Fruit fly (Drosophila melanogaster) whole organism, adult: ENCODE measurements around the gene CG7565.

Experiments
- CG11617 ChIP-seq: fragments of 200-800 bp; sonication (Bioruptor generic); optimal IDR thresholded peaks from 2 replicates; lab custom pipeline; 2017; ENCODE audit warnings: mild to moderate bottlenecking, missing biosample characterization, missing genetic modification reagents, missing genetic modification characterization
- CG12768 ChIP-seq: fragments of 200-800 bp; sonication (Bioruptor generic); optimal IDR thresholded peaks from 2 replicates; lab custom pipeline; 2017; ENCODE audit warnings: missing biosample characterization, missing genetic modification characterization, mild to moderate bottlenecking, moderate library complexity, missing genetic modification reagents
- CG14711 ChIP-seq: fragments of 200-800 bp; sonication (Bioruptor generic); optimal IDR thresholded peaks from 2 replicates; lab custom pipeline; 2018; ENCODE audit warnings: missing biosample characterization, mild to moderate bottlenecking, missing genetic modification characterization, moderate library complexity
- CG1620 ChIP-seq: fragments of 200-800 bp; sonication (Bioruptor generic); optimal IDR thresholded peaks from 2 replicates; lab custom pipeline; 2016; ENCODE audit warnings: missing biosample characterization, missing genetic modification characterization
- CG33017 ChIP-seq: fragments of 200-800 bp; sonication (Bioruptor generic); optimal IDR thresholded peaks from 2 replicates; lab custom pipeline; 2018; ENCODE audit warnings: missing biosample characterization, mild to moderate bottlenecking, missing genetic modification characterization, moderate library complexity
- CG5204 ChIP-seq: fragments of 200-800 bp; sonication (Bioruptor generic); optimal IDR thresholded peaks from 2 replicates; lab custom pipeline; 2016; ENCODE audit warnings: missing biosample characterization, missing genetic modification characterization
- CG7045 ChIP-seq: fragments of 200-800 bp; sonication (Bioruptor generic); optimal IDR thresholded peaks from 2 replicates; lab custom pipeline; 2017; ENCODE audit warnings: missing biosample characterization, mild to moderate bottlenecking, missing genetic modification characterization
- CG7101 ChIP-seq: fragments of 200-800 bp; sonication (Bioruptor generic); optimal IDR thresholded peaks from 2 replicates; lab custom pipeline; 2018; ENCODE audit warnings: missing biosample characterization, mild to moderate bottlenecking, missing genetic modification characterization, moderate library complexity
- Clk ChIP-seq: fragments of 200-800 bp; sonication (Bioruptor generic); optimal IDR thresholded peaks from 2 replicates; lab custom pipeline; 2017; ENCODE audit warnings: missing biosample characterization, missing genetic modification characterization
- Crg-1 ChIP-seq: fragments of 200-800 bp; sonication (Bioruptor generic); optimal IDR thresholded peaks from 2 replicates; lab custom pipeline; 2016; ENCODE audit warnings: missing biosample characterization, missing genetic modification characterization
- Hr96 ChIP-seq: fragments of 200-800 bp; sonication (Bioruptor generic); optimal IDR thresholded peaks from 2 replicates; lab custom pipeline; 2016; ENCODE audit warnings: missing biosample characterization, missing genetic modification characterization
- Mnt ChIP-seq: fragments of 200-800 bp; sonication (Bioruptor generic); optimal IDR thresholded peaks from 2 replicates; lab custom pipeline; 2016; ENCODE audit warnings: missing biosample characterization, mild to moderate bottlenecking, missing genetic modification characterization
- bab1 ChIP-seq: fragments of 200-800 bp; sonication (Bioruptor generic); optimal IDR thresholded peaks from 3 replicates; lab custom pipeline; 2019; ENCODE audit warnings: missing biosample characterization, mild to moderate bottlenecking, missing genetic modification characterization, moderate library complexity
- cic ChIP-seq: fragments of 200-800 bp; sonication (Bioruptor generic); optimal IDR thresholded peaks from 2 replicates; lab custom pipeline; 2017; ENCODE audit warnings: missing biosample characterization, mild to moderate bottlenecking, missing genetic modification characterization, moderate library complexity
- cnc ChIP-seq, 2 experiments: fragments of >200 bp; optimal IDR thresholded peaks; 2 replicates each; lab custom pipeline; 2017
- kay ChIP-seq: fragments of 200-800 bp; sonication (Bioruptor generic); peaks from one replicate; lab custom pipeline; 2016; ENCODE audit warnings: missing biosample characterization, missing genetic modification characterization, borderline replicate concordance
- ovo ChIP-seq: fragments of 200-800 bp; sonication (Bioruptor generic); optimal IDR thresholded peaks from 2 replicates; lab custom pipeline; 2016; ENCODE audit warnings: missing biosample characterization, missing genetic modification characterization
- pad ChIP-seq: fragments of 200-800 bp; sonication (Bioruptor generic); optimal IDR thresholded peaks from 3 replicates; lab custom pipeline; 2017; ENCODE audit warnings: missing biosample characterization, missing genetic modification characterization, mild to moderate bottlenecking, moderate library complexity, missing genetic modification reagents
- tj ChIP-seq: fragments of 200-800 bp; sonication (Bioruptor generic); optimal IDR thresholded peaks from 3 replicates; lab custom pipeline; 2017; ENCODE audit warnings: missing biosample characterization, mild to moderate bottlenecking, missing genetic modification characterization, moderate library complexity
- toe ChIP-seq: fragments of 200-800 bp; sonication (Bioruptor generic); optimal IDR thresholded peaks from 2 replicates; lab custom pipeline; 2016; ENCODE audit warnings: missing biosample characterization, missing genetic modification characterization

CG7565 gene

DNA sequence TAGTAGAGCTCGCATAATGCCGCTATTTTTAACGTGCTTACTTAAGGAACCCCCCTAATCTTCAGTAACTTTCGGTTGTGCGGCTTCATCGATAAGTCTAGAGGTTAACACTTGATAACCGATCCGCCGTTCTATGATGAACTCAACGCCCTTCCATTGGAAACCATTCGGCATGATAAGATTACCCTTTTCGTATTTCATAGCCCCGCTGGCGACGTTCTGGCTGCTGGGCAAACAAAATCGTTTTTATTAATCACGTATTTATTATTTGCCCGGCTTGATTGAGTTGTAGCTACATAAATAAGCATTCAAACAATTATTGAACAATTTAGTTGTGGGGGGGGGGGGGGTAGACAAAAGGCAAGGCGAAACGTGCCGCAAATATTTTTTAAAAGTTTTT lies 2.0 kb upstream of the CG7565 start:
- TF ChIP-seq tj (GFP tag; lab: Kevin White, UChicago) = no peak
- TF ChIP-seq cic = peak; percentile 36

DNA sequence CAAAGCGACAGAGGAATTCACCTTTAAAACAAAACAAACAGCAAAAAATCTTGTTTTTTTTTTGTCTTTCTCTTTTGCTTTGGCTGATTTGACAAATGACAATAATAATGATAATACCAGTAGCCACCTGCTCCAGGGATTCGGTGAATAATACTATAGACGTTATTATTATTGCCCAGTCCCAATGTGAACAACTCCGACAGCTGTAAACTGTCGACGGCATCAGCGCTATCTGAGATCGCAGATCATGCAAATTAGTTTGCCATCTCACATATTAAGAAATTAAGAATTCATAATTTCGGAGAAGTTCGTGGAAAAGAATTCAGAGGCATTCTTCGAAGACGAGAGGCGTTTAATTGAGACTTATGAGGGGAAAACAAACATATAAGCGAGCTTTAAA lies 5.4 kb downstream of the CG7565 start:
- TF ChIP-seq cnc (optimal IDR thresholded peaks at IDR 0.05; lab: Kevin White, UChicago) (no peak), Clk (GFP tag; lab: Kevin White, UChicago) (no peak), Crg-1 (GFP tag; lab: Kevin White, UChicago) (no peak), CG7101 (no peak), kay (GFP tag; lab: Kevin White, UChicago) (no peak), CG12768 (GFP tag; lab: Kevin White, UChicago) (no peak), pad (GFP tag; lab: Kevin White, UChicago) (no peak), CG7045 (GFP tag; lab: Kevin White, UChicago) (no peak), tj (GFP tag; lab: Kevin White, UChicago) (no peak), CG14711 (tag; lab: Kevin White, UChicago) (no peak), CG1620 (GFP tag; lab: Kevin White, UChicago) (no peak), Hr96 (GFP tag; lab: Kevin White, UChicago) (no peak), cic (no peak), CG11617 (no peak), bab1 (GFP tag; lab: Kevin White, UChicago) (no peak), toe (GFP tag; lab: Kevin White, UChicago) (no peak), CG33017 (tag; lab: Kevin White, UChicago) (no peak), ovo (GFP tag; lab: Kevin White, UChicago) (no peak), CG5204 (GFP tag; lab: Kevin White, UChicago) (no peak)

DNA sequence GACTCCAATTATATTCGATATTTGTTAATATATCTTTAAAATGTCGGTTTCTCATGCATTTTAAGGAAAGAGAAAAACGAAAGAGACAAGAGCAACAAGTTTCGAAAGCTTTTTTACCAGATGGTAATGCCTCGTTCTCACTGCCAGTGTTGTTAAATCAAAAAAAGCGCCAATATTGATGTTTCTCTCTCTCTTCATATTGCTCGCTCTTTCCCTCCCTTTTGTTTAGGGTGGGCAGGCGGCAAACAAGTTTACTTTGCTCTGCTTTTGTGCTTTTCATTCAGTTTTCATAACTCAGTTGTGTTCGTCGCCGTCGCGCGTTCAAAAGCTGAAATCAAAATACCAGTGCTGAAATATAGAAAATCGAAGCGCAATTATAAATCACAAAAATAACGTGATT lies 9.8 kb downstream of the CG7565 start:
- peak; percentile 91 for TF ChIP-seq kay (GFP tag; lab: Kevin White, UChicago)
- TF ChIP-seq CG7045 (GFP tag; lab: Kevin White, UChicago) = peak; percentile 68
- peak; percentile 24 for TF ChIP-seq Clk (GFP tag; lab: Kevin White, UChicago)
- TF ChIP-seq bab1 (GFP tag; lab: Kevin White, UChicago) = no peak
- TF ChIP-seq CG33017 (tag; lab: Kevin White, UChicago) = peak; percentile 84
- no peak for TF ChIP-seq toe (GFP tag; lab: Kevin White, UChicago)
- TF ChIP-seq cic = peak; percentile 80
- peak; percentile 80 for TF ChIP-seq CG7101
- TF ChIP-seq cnc (optimal IDR thresholded peaks at IDR 0.05; lab: Kevin White, UChicago) = no peak
- TF ChIP-seq tj (GFP tag; lab: Kevin White, UChicago) = peak; percentile 22
- TF ChIP-seq Crg-1 (GFP tag; lab: Kevin White, UChicago) = peak; percentile 87
- TF ChIP-seq ovo (GFP tag; lab: Kevin White, UChicago) = peak; percentile 31
- TF ChIP-seq pad (GFP tag; lab: Kevin White, UChicago) = peak; percentile 60
- TF ChIP-seq CG11617 = peak; percentile 47
- TF ChIP-seq CG14711 (tag; lab: Kevin White, UChicago) = peak; percentile 63
- peak; percentile 75 for TF ChIP-seq CG12768 (GFP tag; lab: Kevin White, UChicago)
- peak; percentile 63 for TF ChIP-seq Hr96 (GFP tag; lab: Kevin White, UChicago)
- TF ChIP-seq CG1620 (GFP tag; lab: Kevin White, UChicago) = peak; percentile 20
- peak; percentile 72 for TF ChIP-seq Mnt (GFP tag; lab: Kevin White, UChicago)
- no peak for TF ChIP-seq CG5204 (GFP tag; lab: Kevin White, UChicago)

DNA sequence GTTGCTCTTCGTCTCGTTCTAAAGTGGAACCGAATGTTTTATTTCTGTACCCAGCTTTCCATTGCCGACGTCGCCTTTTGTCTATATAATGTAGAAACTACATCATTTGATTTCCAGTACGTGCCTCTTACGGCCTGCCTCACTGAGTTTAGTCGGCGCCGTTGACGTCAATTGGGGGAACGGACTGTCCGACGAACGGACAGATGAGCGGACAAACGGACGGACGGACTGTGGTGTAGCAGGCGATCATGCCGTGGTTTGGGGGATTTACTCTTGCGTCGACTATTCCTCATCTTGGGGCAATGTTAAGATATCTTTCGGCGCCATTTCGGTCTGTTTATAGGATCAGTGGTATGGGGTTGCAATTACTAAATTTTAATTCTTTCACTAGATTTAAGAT lies 10.8 kb downstream of the CG7565 start:
- TF ChIP-seq CG1620 (GFP tag; lab: Kevin White, UChicago) (no peak), CG14711 (tag; lab: Kevin White, UChicago) (no peak), Clk (GFP tag; lab: Kevin White, UChicago) (no peak), Mnt (GFP tag; lab: Kevin White, UChicago) (no peak), Crg-1 (GFP tag; lab: Kevin White, UChicago) (no peak), Hr96 (GFP tag; lab: Kevin White, UChicago) (no peak), kay (GFP tag; lab: Kevin White, UChicago) (no peak), cnc (optimal IDR thresholded peaks at IDR 0.05; lab: Kevin White, UChicago) (no peak), CG5204 (GFP tag; lab: Kevin White, UChicago) (no peak), tj (GFP tag; lab: Kevin White, UChicago) (no peak), toe (GFP tag; lab: Kevin White, UChicago) (no peak), CG12768 (GFP tag; lab: Kevin White, UChicago) (no peak), cic (no peak), CG7045 (GFP tag; lab: Kevin White, UChicago) (no peak)

DNA sequence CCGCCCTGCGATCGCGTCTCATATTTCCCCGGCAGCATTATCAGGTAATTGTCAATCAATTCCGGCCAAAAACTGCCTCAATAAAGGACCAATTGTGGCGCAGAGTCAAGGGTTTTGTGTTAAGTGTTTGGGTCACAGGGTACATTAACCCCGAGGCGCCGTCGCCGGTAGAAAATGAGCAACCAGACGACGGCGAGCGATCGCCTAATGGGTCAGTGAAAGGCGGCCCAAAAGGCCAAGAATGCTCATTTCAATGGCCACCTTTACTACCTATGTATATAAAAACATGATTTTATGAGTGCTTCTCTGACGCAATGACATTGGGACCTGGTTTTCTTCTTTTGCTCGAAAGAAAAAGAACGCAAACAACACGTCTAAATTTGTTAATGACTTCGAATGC lies 12.0 kb downstream of the CG7565 start:
- TF ChIP-seq kay (GFP tag; lab: Kevin White, UChicago) = no peak

DNA sequence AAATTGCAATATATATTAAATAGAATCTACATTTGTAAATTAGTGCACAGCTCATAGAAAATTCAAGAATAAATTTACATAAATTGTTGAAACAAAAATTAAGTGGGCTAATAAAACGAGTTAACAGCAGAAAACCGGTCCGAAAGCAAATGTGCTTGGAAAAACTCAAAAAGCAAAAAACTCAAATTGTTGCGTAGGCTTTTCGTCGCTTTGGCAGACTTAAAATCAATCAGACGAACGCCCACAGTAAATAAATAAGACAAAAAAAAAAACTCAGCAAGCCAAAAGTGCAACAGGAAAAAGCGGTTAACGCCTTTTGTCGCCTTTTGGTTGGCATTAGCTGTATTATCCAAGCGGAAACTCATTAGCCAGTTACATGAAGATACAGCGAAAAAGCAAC lies 13.6 kb downstream of the CG7565 start:
- TF ChIP-seq CG5204 (GFP tag; lab: Kevin White, UChicago) = no peak
- no peak for TF ChIP-seq bab1 (GFP tag; lab: Kevin White, UChicago)
- no peak for TF ChIP-seq Clk (GFP tag; lab: Kevin White, UChicago)
- no peak for TF ChIP-seq CG14711 (tag; lab: Kevin White, UChicago)
- no peak for TF ChIP-seq CG11617
- no peak for TF ChIP-seq CG7045 (GFP tag; lab: Kevin White, UChicago)
- TF ChIP-seq CG12768 (GFP tag; lab: Kevin White, UChicago) = no peak
- TF ChIP-seq CG7101 = no peak
